Fruit fly (Drosophila melanogaster) whole organism, embryonic: ENCODE measurements around the gene CG15262.

ENCODE experiments used
- ATbp ChIP-seq: fragments of 200-800 bp; sonication (Bioruptor generic); optimal IDR thresholded peaks from 2 replicates; lab custom pipeline; 2017; ENCODE audit warnings: missing biosample characterization, mild to moderate bottlenecking, missing genetic modification characterization, missing genetic modification reagents
- Aef1 ChIP-seq: fragments of 200-800 bp; sonication (Bioruptor generic); IDR thresholded peaks from 3 replicates; pipeline ENCODE4 v1.3.6; 2022; ENCODE audit warnings: missing biosample characterization, missing genetic modification characterization
- B-H2 ChIP-seq: fragments of 200-800 bp; sonication (Bioruptor generic); optimal IDR thresholded peaks from 2 replicates; lab custom pipeline; 2018; ENCODE audit warnings: missing biosample characterization, mild to moderate bottlenecking, missing genetic modification characterization
- BtbVII ChIP-seq: fragments of 200-800 bp; sonication (Bioruptor generic); optimal IDR thresholded peaks from 3 replicates; lab custom pipeline; 2017; ENCODE audit warnings: missing biosample characterization, mild to moderate bottlenecking, missing genetic modification characterization
- CG10267 ChIP-seq: fragments of 200-800 bp; sonication (Bioruptor generic); optimal IDR thresholded peaks from 2 replicates; lab custom pipeline; 2018; ENCODE audit warnings: missing biosample characterization, mild to moderate bottlenecking, missing genetic modification characterization, moderate library complexity
- CG10431 ChIP-seq: fragments of 200-800 bp; sonication (Bioruptor generic); optimal IDR thresholded peaks from 3 replicates; lab custom pipeline; 2018; ENCODE audit warnings: missing biosample characterization, mild to moderate bottlenecking, missing genetic modification characterization
- CG10979 ChIP-seq: fragments of 200-800 bp; sonication (Bioruptor generic); optimal IDR thresholded peaks from 2 replicates; lab custom pipeline; 2018; ENCODE audit warnings: missing biosample characterization, mild to moderate bottlenecking, missing genetic modification characterization, moderate library complexity
- CG11504 ChIP-seq: fragments of 200-800 bp; sonication (Bioruptor generic); optimal IDR thresholded peaks from 3 replicates; lab custom pipeline; 2019; ENCODE audit warnings: missing biosample characterization, mild to moderate bottlenecking, missing genetic modification characterization, moderate library complexity
- CG14710 ChIP-seq: fragments of 200-800 bp; sonication (Bioruptor generic); optimal IDR thresholded peaks from 3 replicates; lab custom pipeline; 2019; ENCODE audit warnings: missing biosample characterization, mild to moderate bottlenecking, missing genetic modification characterization, moderate library complexity
- CG15696 ChIP-seq: fragments of 200-800 bp; sonication (Bioruptor generic); optimal IDR thresholded peaks from 2 replicates; lab custom pipeline; 2019; ENCODE audit warnings: missing biosample characterization, mild to moderate bottlenecking, missing genetic modification characterization, moderate library complexity
- CG17829 ChIP-seq: fragments of 200-800 bp; optimal IDR thresholded peaks from 2 replicates; lab custom pipeline; 2019; ENCODE audit warnings: missing biosample characterization, mild to moderate bottlenecking, missing genetic modification characterization, moderate library complexity
- CG18262 ChIP-seq: fragments of 200-800 bp; optimal IDR thresholded peaks from 3 replicates; lab custom pipeline; 2019; ENCODE audit warnings: missing biosample characterization, mild to moderate bottlenecking, missing genetic modification characterization, moderate library complexity
- CG2712 ChIP-seq: fragments of 200-800 bp; optimal IDR thresholded peaks from 3 replicates; lab custom pipeline; 2019; ENCODE audit warnings: missing biosample characterization, mild to moderate bottlenecking, missing genetic modification characterization, moderate library complexity
- CG3407 ChIP-seq: fragments of 200-800 bp; sonication (Bioruptor generic); optimal IDR thresholded peaks from 2 replicates; lab custom pipeline; 2018; ENCODE audit warnings: missing biosample characterization, mild to moderate bottlenecking, missing genetic modification characterization
- CG3847 ChIP-seq: fragments of 200-800 bp; sonication (Bioruptor generic); IDR thresholded peaks from 2 replicates; pipeline ENCODE4 v1.3.6; 2022; ENCODE audit warnings: missing biosample characterization, missing genetic modification characterization
- CG8924 ChIP-seq: fragments of 200-800 bp; optimal IDR thresholded peaks from 3 replicates; lab custom pipeline; 2019; ENCODE audit warnings: missing biosample characterization, mild to moderate bottlenecking, missing genetic modification characterization, moderate library complexity
- CG9215 ChIP-seq: fragments of 200-800 bp; sonication (Bioruptor generic); IDR thresholded peaks from 2 replicates; pipeline ENCODE4 v1.3.6; 2022; ENCODE audit warnings: missing biosample characterization, missing genetic modification characterization
- CG9817 ChIP-seq: fragments of 200-800 bp; sonication (Bioruptor generic); optimal IDR thresholded peaks from 2 replicates; lab custom pipeline; 2018; ENCODE audit warnings: missing biosample characterization, mild to moderate bottlenecking, missing genetic modification characterization, moderate library complexity
- HmgZ ChIP-seq: fragments of 200-800 bp; sonication (Bioruptor generic); optimal IDR thresholded peaks from 2 replicates; lab custom pipeline; 2018; ENCODE audit warnings: missing biosample characterization, mild to moderate bottlenecking, missing genetic modification characterization
- Lhr ChIP-seq: fragments of 200-800 bp; sonication (Bioruptor generic); optimal IDR thresholded peaks from 3 replicates; lab custom pipeline; 2017; ENCODE audit warnings: mild to moderate bottlenecking, missing biosample characterization, missing genetic modification reagents, missing genetic modification characterization
- Poxn ChIP-seq: fragments of 200-800 bp; sonication (Bioruptor generic); IDR thresholded peaks from 2 replicates; pipeline ENCODE4 v1.3.6; 2022; ENCODE audit warnings: missing biosample characterization, missing genetic modification characterization
- Sox102F ChIP-seq: fragments of 200-800 bp; sonication (Bioruptor generic); optimal IDR thresholded peaks from 2 replicates; lab custom pipeline; 2018; ENCODE audit warnings: missing biosample characterization, mild to moderate bottlenecking, missing genetic modification characterization, moderate library complexity
- Xrp1 ChIP-seq: fragments of 200-800 bp; sonication (Bioruptor generic); IDR thresholded peaks from 2 replicates; pipeline ENCODE4 v1.3.6; 2022; ENCODE audit warnings: missing biosample characterization, missing genetic modification characterization
- bsh ChIP-seq, 2 experiments: fragments of 200-800 bp; sonication (Bioruptor generic); optimal IDR thresholded peaks; 2 replicates each; lab custom pipeline; 2017 to 2018; ENCODE audit warnings: mild to moderate bottlenecking in 2 of 2, missing biosample characterization in 2 of 2, missing genetic modification characterization in 2 of 2, moderate library complexity in 1 of 2
- cg ChIP-seq: fragments of 200-800 bp; sonication (Bioruptor generic); optimal IDR thresholded peaks from 3 replicates; lab custom pipeline; 2019; ENCODE audit warnings: missing biosample characterization, mild to moderate bottlenecking, missing genetic modification characterization, moderate library complexity
- chif ChIP-seq, 2 experiments: fragments of 200-800 bp; sonication (Bioruptor generic); optimal IDR thresholded peaks; 3 replicates each; lab custom pipeline; 2016; ENCODE audit warnings: missing biosample characterization in 2 of 2, missing genetic modification characterization in 2 of 2
- dmrt11E ChIP-seq: fragments of 200-800 bp; sonication (Bioruptor generic); optimal IDR thresholded peaks from 3 replicates; lab custom pipeline; 2018; ENCODE audit warnings: missing biosample characterization, mild to moderate bottlenecking, missing genetic modification characterization, moderate library complexity
- eve ChIP-seq, 2 experiments: fragments of >200 bp; optimal IDR thresholded peaks; 2 replicates each; lab custom pipeline; 2017; ENCODE audit warnings: missing biosample characterization in 2 of 2, missing genetic modification characterization in 2 of 2
- gem ChIP-seq: fragments of 200-800 bp; sonication (Bioruptor generic); optimal IDR thresholded peaks from 2 replicates; lab custom pipeline; 2019; ENCODE audit warnings: missing biosample characterization, mild to moderate bottlenecking, missing genetic modification characterization, moderate library complexity
- ken ChIP-seq: fragments of 200-800 bp; sonication (Bioruptor generic); IDR thresholded peaks from 3 replicates; pipeline ENCODE4 v1.3.6; 2022; ENCODE audit warnings: missing biosample characterization, missing genetic modification characterization
- lola ChIP-seq, 3 experiments: fragments of >200 bp in 2 of 3; fragments of 200-800 bp in 1 of 3; sonication (Bioruptor generic) in 1 of 3; optimal IDR thresholded peaks; 2 replicates each; lab custom pipeline; 2017 to 2019; ENCODE audit warnings: missing biosample characterization in 3 of 3, missing genetic modification characterization in 3 of 3, mild to moderate bottlenecking in 1 of 3, moderate library complexity in 1 of 3
- lov ChIP-seq, 2 experiments: fragments of 200-800 bp in 1 of 2; fragments of >200 bp in 1 of 2; sonication (Bioruptor generic) in 1 of 2; IDR thresholded peaks in 1 of 2; optimal IDR thresholded peaks in 1 of 2; 2 replicates in 1 of 2; 3 replicates in 1 of 2; pipeline versions ENCODE4 v1.3.6 to Lab custom; 2017 to 2022; ENCODE audit warnings: missing biosample characterization in 1 of 2, missing genetic modification characterization in 1 of 2
- nerfin-1 ChIP-seq: fragments of 200-800 bp; sonication (Bioruptor generic); optimal IDR thresholded peaks from 3 replicates; lab custom pipeline; 2019; ENCODE audit warnings: missing biosample characterization, mild to moderate bottlenecking, missing genetic modification characterization, moderate library complexity
- otp ChIP-seq: fragments of 200-800 bp; sonication (Bioruptor generic); IDR thresholded peaks from 3 replicates; pipeline ENCODE4, ENCODE4 v1.3.6; 2022; ENCODE audit warnings: missing biosample characterization, missing genetic modification characterization
- pan ChIP-seq, 4 experiments: fragments of >200 bp in 3 of 4; fragments of 200-800 bp in 1 of 4; sonication (Bioruptor generic) in 1 of 4; optimal IDR thresholded peaks in 3 of 4; IDR thresholded peaks in 1 of 4; 2 replicates each; pipeline versions ENCODE4 v1.3.6 to Lab custom; 2017 to 2022; ENCODE audit warnings: missing biosample characterization in 2 of 4, missing genetic modification characterization in 2 of 4, mixed read lengths in 1 of 4
- pho ChIP-seq: fragments of 200-800 bp; sonication (Bioruptor generic); optimal IDR thresholded peaks from 2 replicates; lab custom pipeline; 2016; ENCODE audit warnings: missing biosample characterization, missing genetic modification characterization
- prd ChIP-seq, 3 experiments: fragments of >200 bp in 2 of 3; fragments of 200-800 bp in 1 of 3; sonication (Bioruptor generic) in 1 of 3; optimal IDR thresholded peaks in 2 of 3; IDR thresholded peaks in 1 of 3; 2 replicates in 2 of 3; 3 replicates in 1 of 3; pipeline versions ENCODE4 v1.3.6 to Lab custom; 2017 to 2022; ENCODE audit warnings: missing biosample characterization in 1 of 3, missing genetic modification characterization in 1 of 3
- pros ChIP-seq: fragments of 200-800 bp; sonication (Bioruptor generic); optimal IDR thresholded peaks from 3 replicates; lab custom pipeline; 2019; ENCODE audit warnings: missing biosample characterization, mild to moderate bottlenecking, missing genetic modification characterization, moderate library complexity
- row ChIP-seq: fragments of 200-800 bp; sonication (Bioruptor generic); IDR thresholded peaks from 3 replicates; pipeline ENCODE4 v1.3.6; 2022; ENCODE audit warnings: missing biosample characterization, missing genetic modification characterization
- run ChIP-seq: fragments of 200-800 bp; sonication (Bioruptor generic); optimal IDR thresholded peaks from 3 replicates; lab custom pipeline; 2018; ENCODE audit warnings: missing biosample characterization, mild to moderate bottlenecking, missing genetic modification characterization
- unc-4 ChIP-seq: fragments of 200-800 bp; sonication (Bioruptor generic); IDR thresholded peaks from 2 replicates; pipeline ENCODE4 v1.3.6; 2022; ENCODE audit warnings: missing biosample characterization, missing genetic modification characterization; ENCODE audit not compliant: partially characterized antibody
- unpg ChIP-seq: fragments of 200-800 bp; sonication (Bioruptor generic); optimal IDR thresholded peaks from 3 replicates; lab custom pipeline; 2018; ENCODE audit warnings: missing biosample characterization, mild to moderate bottlenecking, missing genetic modification characterization, moderate library complexity
- wor ChIP-seq: fragments of 200-800 bp; sonication (Bioruptor generic); IDR thresholded peaks from 2 replicates; pipeline ENCODE4 v1.3.6; 2022; ENCODE audit warnings: missing biosample characterization, missing genetic modification characterization

Gene CG15262

DNA sequence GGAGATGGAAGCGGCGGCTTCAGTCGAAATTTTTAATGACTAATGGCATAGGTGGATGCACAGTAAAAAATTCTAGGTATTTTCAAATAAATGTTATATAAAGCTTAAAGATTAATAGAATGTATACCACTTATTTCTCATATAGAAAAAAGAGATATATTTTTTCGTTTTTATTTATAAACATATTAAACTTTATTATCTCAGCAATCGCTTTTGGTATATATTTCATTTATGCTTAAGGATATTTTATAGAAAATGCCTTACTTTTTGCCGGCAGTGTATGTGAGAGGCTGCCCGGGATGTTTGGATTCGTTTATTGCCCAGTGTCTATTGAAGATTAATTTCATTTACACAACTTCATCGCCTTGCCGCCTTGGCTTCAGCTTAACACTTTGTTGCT is 17.3 kb downstream of the CG15262 start (continued):
- TF ChIP-seq pan (optimal IDR thresholded peaks at IDR 0.05; lab: Kevin White, UChicago) (no peak), pan (GFP tag; optimal IDR thresholded peaks at IDR 0.05 in 1 of 2, IDR thresholded peaks at IDR 0.05 in 1 of 2) (no peak), CG8924 (tag; lab: Kevin White, UChicago) (peak; percentile 7)

DNA sequence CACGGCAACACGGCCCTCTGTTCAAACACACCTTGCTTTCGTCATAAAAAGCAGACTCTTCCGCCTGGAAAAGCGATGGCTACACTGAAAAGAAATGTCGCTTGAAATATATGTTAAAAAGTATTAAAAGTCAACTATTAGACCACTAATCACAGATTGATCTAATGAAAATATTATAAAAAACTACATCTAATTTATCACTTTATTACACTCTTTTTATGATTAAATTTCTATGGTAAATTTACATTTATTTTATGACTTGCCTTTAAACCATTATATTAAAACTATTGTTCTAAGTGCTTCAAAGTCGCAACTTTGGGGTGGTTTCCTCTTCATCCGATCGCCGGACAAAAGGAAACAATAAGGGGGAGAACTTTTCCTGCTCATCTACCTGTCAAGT is 18.8 kb downstream of the CG15262 start:
- TF ChIP-seq dmrt11E (peak; percentile 64), prd (optimal IDR thresholded peaks at IDR 0.05; lab: Kevin White, UChicago) (no peak), prd (GFP tag; IDR thresholded peaks at IDR 0.05; lab: Robert Waterston, UW) (0 out of 3 replicates have a peak, but pooled peaks have one; percentile 1), CG10979 (tag; lab: Kevin White, UChicago) (peak; percentile 20), lola (GFP tag; optimal IDR thresholded peaks at IDR 0.05; lab: Kevin White, UChicago) (peak in 1 of 3 experiments; percentile 25), Xrp1 (GFP tag; lab: Robert Waterston, UW) (peak; percentile 8; the same call in 1 of the 2 replicates), CG2712 (peak; percentile 30), gem (tag; lab: Kevin White, UChicago) (peak; percentile 30), CG10267 (tag; lab: Kevin White, UChicago) (peak; percentile 32), CG11504 (tag; lab: Kevin White, UChicago) (peak; percentile 5), B-H2 (no peak), CG14710 (tag; lab: Kevin White, UChicago) (peak; percentile 10), row (GFP tag; lab: Robert Waterston, UW) (0 out of 3 replicates have a peak, but pooled peaks have one; percentile 7), pho (no peak), bsh (GFP tag; optimal IDR thresholded peaks at IDR 0.05; lab: Kevin White, UChicago) (peak in 1 of 2 experiments; percentile 1), pros (GFP tag; lab: Kevin White, UChicago) (no peak), CG18262 (peak; percentile 39)
- TF ChIP-seq, all 482 proteins: peak for 13

DNA sequence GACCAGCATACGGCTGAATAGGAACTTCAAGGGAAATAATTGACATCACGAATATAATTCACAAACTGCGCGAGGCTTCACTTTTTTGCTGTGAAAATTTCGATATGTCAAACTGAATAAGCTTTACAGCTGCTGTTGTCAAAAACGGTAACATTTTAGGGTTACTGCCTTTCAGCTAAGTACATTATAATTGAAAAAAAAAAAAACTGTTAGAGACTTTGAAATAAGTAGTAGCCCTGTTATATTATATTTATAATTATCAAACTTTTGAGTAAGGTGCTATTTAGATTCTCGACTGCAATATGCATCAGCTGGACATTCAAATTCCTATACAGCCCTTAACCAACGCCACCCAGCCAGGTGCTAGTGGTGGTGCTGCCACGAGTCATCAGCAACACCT is 21.2 kb downstream of the CG15262 start, which contains the start of gene nht:
nht (minus strand) TSS at position 101 of the 400 bp plus-strand sequence.
- TF ChIP-seq nerfin-1 (tag; lab: Kevin White, UChicago) (peak; percentile 32), CG3407 (GFP tag; lab: Kevin White, UChicago) (no peak)

DNA sequence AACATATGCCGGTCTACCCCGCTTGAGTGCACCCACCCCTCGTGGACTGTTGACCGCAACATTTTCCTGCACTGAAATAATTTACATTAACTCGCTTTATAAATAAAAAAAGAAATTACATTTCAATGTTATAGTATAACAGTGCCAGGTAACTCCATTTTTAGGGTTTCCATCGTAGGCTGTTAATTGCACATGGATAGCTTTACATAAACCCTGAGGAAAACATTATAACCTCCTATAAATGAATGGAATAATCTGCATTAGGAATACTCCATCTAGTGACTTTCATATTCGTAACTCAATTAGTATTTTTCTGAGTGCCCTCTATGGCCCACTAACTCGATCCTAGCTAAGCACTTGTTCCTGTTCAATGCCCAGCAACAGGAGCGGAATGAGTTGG is 21.6 kb downstream of the CG15262 start:
- no peak for TF ChIP-seq Poxn (GFP tag; lab: Robert Waterston, UW)
- TF ChIP-seq ATbp (GFP tag; lab: Kevin White, UChicago): no peak
- no peak for TF ChIP-seq CG17829 (tag; lab: Kevin White, UChicago)
- no peak for TF ChIP-seq BtbVII (GFP tag; lab: Kevin White, UChicago)
- no peak for TF ChIP-seq unpg
- no peak for TF ChIP-seq Sox102F (GFP tag; lab: Kevin White, UChicago)
- TF ChIP-seq eve (GFP tag; optimal IDR thresholded peaks at IDR 0.05; lab: Kevin White, UChicago): no peak
- peak; percentile 51 for TF ChIP-seq dmrt11E
- no peak for TF ChIP-seq CG10267 (tag; lab: Kevin White, UChicago)
- TF ChIP-seq CG15696 (tag; lab: Kevin White, UChicago): peak; percentile 21
- TF ChIP-seq run: no peak
- TF ChIP-seq HmgZ (tag; lab: Kevin White, UChicago): no peak
- no peak for TF ChIP-seq cg (GFP tag; lab: Kevin White, UChicago)
- no peak for TF ChIP-seq wor (GFP tag; lab: Robert Waterston, UW)
- TF ChIP-seq Aef1 (GFP tag; lab: Robert Waterston, UW): no peak
- TF ChIP-seq otp: no peak
- no peak for TF ChIP-seq unc-4 (GFP tag; lab: Robert Waterston, UW)
- TF ChIP-seq Lhr: no peak
- TF ChIP-seq CG10431 (GFP tag; lab: Kevin White, UChicago): no peak
- TF ChIP-seq lov (optimal IDR thresholded peaks at IDR 0.05; lab: Kevin White, UChicago): no peak
- no peak for TF ChIP-seq lov (GFP tag; IDR thresholded peaks at IDR 0.05; lab: Robert Waterston, UW)
- TF ChIP-seq CG9215: no peak
- no peak for TF ChIP-seq CG9817 (tag; lab: Kevin White, UChicago)
- TF ChIP-seq CG3847 (GFP tag; lab: Robert Waterston, UW): no peak
- TF ChIP-seq ken: no peak
- TF ChIP-seq chif (GFP tag; optimal IDR thresholded peaks at IDR 0.05; lab: Kevin White, UChicago): no peak
